Fruit fly (Drosophila melanogaster): Measurements from ENCODE around the gene Doc1.

The Doc1 gene

DNA sequence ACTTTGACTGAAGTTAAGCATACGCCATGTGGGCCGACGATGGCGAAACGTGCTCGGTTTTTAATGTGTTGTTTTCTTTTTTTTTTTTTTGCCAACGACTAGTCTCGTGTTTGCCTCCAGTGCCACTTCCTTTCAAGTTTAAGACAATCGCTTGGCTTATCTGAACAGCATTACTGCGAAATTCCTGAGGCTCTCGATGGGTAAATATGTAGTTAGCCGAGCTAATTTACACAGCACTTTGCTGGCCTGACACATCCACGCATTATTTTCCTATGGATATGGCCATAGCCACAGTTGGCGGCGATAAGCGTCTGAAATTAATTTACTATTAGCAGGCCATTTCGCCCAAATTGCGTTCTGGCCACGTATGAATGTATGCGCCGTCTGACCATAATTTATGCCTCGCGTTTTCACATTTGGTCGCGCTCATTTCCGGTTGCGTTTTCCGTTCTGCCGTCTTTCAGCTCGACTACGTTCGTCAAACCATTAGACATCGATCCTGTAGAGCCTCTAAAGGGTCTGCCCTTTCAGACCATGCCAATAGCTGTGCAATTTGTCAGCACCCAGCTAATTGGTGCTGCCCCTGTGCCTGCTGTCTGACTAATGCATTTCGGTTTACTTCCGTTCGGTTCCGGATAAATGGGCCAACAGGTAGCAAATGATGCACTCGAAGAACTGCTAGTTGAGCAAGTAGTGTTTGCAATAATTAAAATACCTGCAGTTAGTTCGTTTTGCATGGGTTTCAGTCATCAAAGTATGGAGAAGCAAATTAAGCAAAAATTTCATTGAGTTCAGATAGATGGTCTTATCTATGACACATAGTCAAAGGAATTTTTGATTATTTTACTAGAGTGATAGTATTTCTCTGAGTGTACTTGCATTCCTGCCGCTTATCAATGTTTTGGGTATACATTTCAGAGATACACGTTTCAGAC is 20.5 kb upstream of the Doc1 start:
- TF ChIP-seq Snoo (tag; optimal IDR thresholded peaks at IDR 0.05), result no peak

DNA sequence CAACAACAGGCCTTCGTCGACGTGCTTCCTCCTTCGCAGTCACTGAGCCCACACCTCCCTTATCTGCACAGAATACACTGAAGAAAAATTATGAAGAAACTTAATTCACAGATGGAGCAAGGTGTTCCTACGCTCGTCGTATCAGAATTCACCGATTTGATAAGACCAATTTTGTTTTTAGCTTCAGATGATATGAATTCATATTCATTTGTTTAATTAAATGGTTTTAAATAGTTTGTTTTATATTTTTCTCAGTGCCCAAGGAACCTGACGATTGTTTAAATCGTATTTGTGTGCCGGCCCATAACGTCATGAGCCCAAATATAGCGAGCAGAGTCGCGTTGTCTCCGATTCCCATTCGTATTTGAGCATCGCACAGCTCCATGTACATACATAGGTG is 17.5 kb upstream of the Doc1 start:
- peak; percentile 39 for TF ChIP-seq CG14655 (GFP tag; optimal IDR thresholded peaks at IDR 0.05)
- peak; percentile 1 for TF ChIP-seq CG34367 (tag; optimal IDR thresholded peaks at IDR 0.05)
- TF ChIP-seq CG10348 (GFP tag; IDR thresholded peaks at IDR 0.05), result no peak

DNA sequence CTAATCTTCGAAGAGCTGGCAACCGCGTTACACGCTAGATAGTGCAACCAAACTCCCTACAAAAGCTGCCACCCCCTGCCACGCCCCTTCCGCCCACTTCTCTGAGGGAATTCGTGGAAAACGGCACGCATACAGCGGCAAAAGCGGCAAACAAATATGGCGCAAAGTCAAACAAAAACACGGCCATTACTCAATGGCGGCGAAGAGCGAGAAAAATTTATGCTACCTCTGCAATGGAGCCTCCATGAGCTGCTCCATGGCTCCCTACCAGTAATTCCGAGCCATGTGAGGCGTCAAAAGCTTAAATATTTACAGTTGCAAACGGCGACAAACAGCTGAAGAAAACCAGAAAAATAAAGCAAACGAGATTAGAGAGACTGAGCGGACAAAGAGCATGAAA is 16.4 kb upstream of the Doc1 start:
- TF ChIP-seq Snoo (tag; optimal IDR thresholded peaks at IDR 0.05) (no peak), gl (tag; optimal IDR thresholded peaks at IDR 0.05) (no peak), CG8159 (tag; optimal IDR thresholded peaks at IDR 0.05) (no peak), CG34367 (tag; optimal IDR thresholded peaks at IDR 0.05) (no peak), Pif1B (GFP tag; optimal IDR thresholded peaks at IDR 0.05) (no peak), CG12605 (GFP tag; IDR thresholded peaks at IDR 0.05) (no peak), rn (GFP tag; IDR thresholded peaks at IDR 0.05) (no peak), EcR (GFP tag; optimal IDR thresholded peaks at IDR 0.05) (no peak), D1 (tag; optimal IDR thresholded peaks at IDR 0.05) (no peak), CG10348 (GFP tag; IDR thresholded peaks at IDR 0.05) (no peak), fd96Ca (GFP tag; IDR thresholded peaks at IDR 0.05) (no peak)

DNA sequence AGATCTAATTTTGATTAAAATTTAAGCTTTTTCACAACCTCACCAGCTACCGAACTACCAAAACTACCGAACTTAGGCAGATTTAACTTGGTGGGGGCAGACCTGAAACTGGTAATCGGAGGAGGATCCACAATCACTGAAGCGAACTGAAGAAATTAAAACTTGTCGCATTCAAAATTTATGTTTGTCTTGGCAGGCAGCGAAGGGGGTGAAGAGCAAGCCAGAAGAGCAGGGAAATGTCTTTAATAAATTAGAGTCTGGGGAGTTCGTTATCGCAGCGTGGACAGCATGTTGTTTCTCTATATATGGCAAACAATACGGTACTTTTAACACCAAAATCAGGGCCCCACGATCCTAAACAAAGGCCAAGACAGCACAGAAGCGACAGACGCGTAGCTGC is 16.0 kb upstream of the Doc1 start:
- TF ChIP-seq CG8159 (tag; optimal IDR thresholded peaks at IDR 0.05) (no peak), CG10348 (GFP tag; IDR thresholded peaks at IDR 0.05) (no peak), D1 (tag; optimal IDR thresholded peaks at IDR 0.05) (no peak), CG4496 (GFP tag; IDR thresholded peaks at IDR 0.05) (no peak), CG17806 (tag; optimal IDR thresholded peaks at IDR 0.05) (no peak), CG12605 (GFP tag; IDR thresholded peaks at IDR 0.05) (no peak), Pif1A (GFP tag; optimal IDR thresholded peaks at IDR 0.05) (no peak), CG14655 (GFP tag; optimal IDR thresholded peaks at IDR 0.05) (no peak), gl (tag; optimal IDR thresholded peaks at IDR 0.05) (no peak)

DNA sequence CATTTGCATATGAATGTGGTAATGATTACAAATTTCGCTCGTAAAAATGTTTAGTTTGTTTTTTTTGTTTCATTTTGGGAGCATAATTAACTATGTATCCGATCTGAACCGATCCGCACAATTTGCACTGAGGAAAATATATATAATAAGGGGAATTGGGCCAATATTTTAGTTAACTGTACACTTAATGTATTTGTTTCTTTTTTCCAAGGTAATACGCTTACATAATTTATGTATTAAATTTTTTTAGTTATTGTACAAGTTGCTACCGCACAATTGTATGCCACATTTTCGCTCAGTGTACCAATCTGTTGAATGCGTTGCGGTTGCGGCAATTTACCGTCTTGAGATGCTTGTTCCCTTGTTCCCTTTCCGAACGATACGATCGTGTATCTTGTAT is 15.5 kb upstream of the Doc1 start:
- no peak for TF ChIP-seq Pif1B (GFP tag; optimal IDR thresholded peaks at IDR 0.05)
- TF ChIP-seq CG10348 (GFP tag; IDR thresholded peaks at IDR 0.05), result no peak
- no peak for TF ChIP-seq D1 (tag; optimal IDR thresholded peaks at IDR 0.05)
- TF ChIP-seq CG32121 (GFP tag; IDR thresholded peaks at IDR 0.05), result no peak
- TF ChIP-seq CG17806 (tag; optimal IDR thresholded peaks at IDR 0.05), result peak; percentile 23
- no peak for TF ChIP-seq CG34367 (tag; optimal IDR thresholded peaks at IDR 0.05)
- TF ChIP-seq CG12605 (GFP tag; IDR thresholded peaks at IDR 0.05), result no peak
- TF ChIP-seq CG8301 (tag; optimal IDR thresholded peaks at IDR 0.05), result no peak
- TF ChIP-seq CG13204 (GFP tag; optimal IDR thresholded peaks at IDR 0.05), result no peak
- TF ChIP-seq EcR (GFP tag; optimal IDR thresholded peaks at IDR 0.05), result no peak
- peak; percentile 23 for TF ChIP-seq CG15710 (tag; optimal IDR thresholded peaks at IDR 0.05)
- no peak for TF ChIP-seq Ets98B (GFP tag; IDR thresholded peaks at IDR 0.05)
- TF ChIP-seq Snoo (tag; optimal IDR thresholded peaks at IDR 0.05), result no peak
- TF ChIP-seq gl (tag; optimal IDR thresholded peaks at IDR 0.05), result no peak
- no peak for TF ChIP-seq CG9948 (tag; optimal IDR thresholded peaks at IDR 0.05)
- TF ChIP-seq fd96Ca (GFP tag; IDR thresholded peaks at IDR 0.05), result no peak
- TF ChIP-seq rn (GFP tag; IDR thresholded peaks at IDR 0.05), result no peak
- peak; percentile 20 for TF ChIP-seq Pif1A (GFP tag; optimal IDR thresholded peaks at IDR 0.05)
- TF ChIP-seq CG8159 (tag; optimal IDR thresholded peaks at IDR 0.05), result peak; percentile 44
- TF ChIP-seq CG4496 (GFP tag; IDR thresholded peaks at IDR 0.05), result no peak
- TF ChIP-seq CG14655 (GFP tag; optimal IDR thresholded peaks at IDR 0.05), result no peak

DNA sequence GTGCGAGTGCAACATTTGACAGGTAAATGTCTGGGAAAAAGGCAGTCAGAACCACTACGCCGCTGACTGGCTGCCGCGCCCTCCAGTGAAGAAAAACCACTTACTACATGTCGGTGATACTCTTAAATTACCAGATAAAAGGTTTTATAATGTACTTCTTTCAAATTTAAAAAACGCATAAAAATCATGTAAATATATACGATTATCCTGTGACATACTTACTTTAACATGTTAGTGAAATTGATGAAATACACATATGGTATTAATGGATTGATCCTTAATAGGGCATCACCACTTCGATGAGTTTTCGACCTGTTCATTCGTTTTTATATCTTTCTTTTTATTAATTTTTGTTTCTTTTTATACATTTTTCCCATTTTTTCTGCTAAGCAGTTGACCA is 14.6 kb upstream of the Doc1 start:
- TF ChIP-seq CG34367 (tag; optimal IDR thresholded peaks at IDR 0.05) (no peak), Pif1B (GFP tag; optimal IDR thresholded peaks at IDR 0.05) (no peak), CG13204 (GFP tag; optimal IDR thresholded peaks at IDR 0.05) (no peak), fd96Ca (GFP tag; IDR thresholded peaks at IDR 0.05) (no peak), CG32121 (GFP tag; IDR thresholded peaks at IDR 0.05) (no peak), CG9948 (tag; optimal IDR thresholded peaks at IDR 0.05) (no peak), Ets98B (GFP tag; IDR thresholded peaks at IDR 0.05) (no peak), CG12605 (GFP tag; IDR thresholded peaks at IDR 0.05) (no peak), CG4496 (GFP tag; IDR thresholded peaks at IDR 0.05) (no peak), rn (GFP tag; IDR thresholded peaks at IDR 0.05) (no peak), Snoo (tag; optimal IDR thresholded peaks at IDR 0.05) (no peak), CG14655 (GFP tag; optimal IDR thresholded peaks at IDR 0.05) (no peak)

DNA sequence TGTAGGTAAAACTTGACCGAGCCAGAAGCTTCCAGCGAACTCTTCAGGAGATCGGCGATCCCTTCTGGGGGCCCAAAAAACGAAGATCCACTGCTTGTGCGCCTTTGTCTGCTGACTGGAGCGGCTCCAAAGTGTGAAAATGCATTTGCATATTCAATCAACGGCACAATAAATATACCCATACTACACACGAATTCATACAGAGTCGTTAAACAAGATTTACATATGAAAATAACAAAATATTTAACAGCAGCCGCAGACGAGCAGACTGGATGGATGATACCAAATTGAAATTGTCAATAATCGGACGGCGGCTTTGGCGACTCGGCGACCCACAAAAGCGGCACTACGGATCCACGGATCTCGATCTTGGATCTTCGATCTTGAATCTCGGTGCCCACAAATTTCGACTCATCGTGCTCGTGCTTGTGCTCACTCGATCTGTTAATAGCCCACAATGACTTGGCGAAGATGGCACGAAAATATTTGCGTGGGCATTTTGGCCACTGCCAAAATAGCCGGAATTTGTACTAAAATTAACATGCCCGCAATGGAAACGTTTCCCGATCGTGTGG is 14.0 kb upstream of the Doc1 start:
- no peak for TF ChIP-seq CG9948 (tag; optimal IDR thresholded peaks at IDR 0.05)
- TF ChIP-seq CG13204 (GFP tag; optimal IDR thresholded peaks at IDR 0.05), result no peak

Data from whole organism, pupa.